Worm (Caenorhabditis elegans): ENCODE results near the gene dpy-31.

Gene dpy-31

ce11 chrIII:7197973-7198372 lies 4.0 kb upstream of the dpy-31 start, which contains the start of gene exos-9:
TSS of gene exos-9 (minus strand) at chrIII:7198073.
- TF ChIP-seq lin-54 (GFP tag; optimal IDR thresholded peaks at IDR 0.05): peak; percentile 2
- no peak for TF ChIP-seq snpc-4 (GFP tag; optimal IDR thresholded peaks at IDR 0.05)
- peak in 1 of 4 experiments; percentile 19 for TF ChIP-seq snpc-4 (tag; optimal IDR thresholded peaks at IDR 0.05)
- TF ChIP-seq F10E7.11 (tag; optimal IDR thresholded peaks at IDR 0.05): no peak

ce11 chrIII:7198838-7199237 lies 3.2 kb upstream of the dpy-31 start, which contains the start of gene pfd-5:
TSS of gene pfd-5 (minus strand) at chrIII:7198884.
- TF ChIP-seq unc-130 (GFP tag; optimal IDR thresholded peaks at IDR 0.05) (peak; percentile 66), lsl-1 (GFP tag; optimal IDR thresholded peaks at IDR 0.05) (peak; percentile 11), F33H1.4 (GFP tag; IDR thresholded peaks at IDR 0.05) (peak; percentile 63), dox-1 (GFP tag; IDR thresholded peaks at IDR 0.05) (no peak), lin-35 (GFP tag; optimal IDR thresholded peaks at IDR 0.05) (peak in 2 of 3 experiments; percentile 32 to 93), lin-54 (GFP tag; optimal IDR thresholded peaks at IDR 0.05) (peak; percentile 98), mcd-1 (GFP tag; IDR thresholded peaks at IDR 0.05) (peak; percentile 55; the same call in 1 of the 2 replicates), ztf-26 (tag; optimal IDR thresholded peaks at IDR 0.05) (no peak), chd-7 (tag; optimal IDR thresholded peaks at IDR 0.05) (no peak), ceh-27 (GFP tag; optimal IDR thresholded peaks at IDR 0.05) (peak; percentile 50), F37B4.10 (GFP tag; IDR thresholded peaks at IDR 0.05) (no peak), dpl-1 (GFP tag; optimal IDR thresholded peaks at IDR 0.05) (peak; percentile 70), ZK185.1 (tag; optimal IDR thresholded peaks at IDR 0.05; ENCODE audit: poor library complexity, severe bottlenecking) (peak; percentile 55), pha-4 (tag; optimal IDR thresholded peaks at IDR 0.05) (no peak), rcor-1 (GFP tag; IDR thresholded peaks at IDR 0.05) (peak; percentile 60), ztf-18 (tag; optimal IDR thresholded peaks at IDR 0.05) (peak; percentile 11), aptf-3 (GFP tag; IDR thresholded peaks at IDR 0.05) (no peak), Y53F4B.3 (GFP tag; IDR thresholded peaks at IDR 0.05) (no peak), hmg-1.2 (GFP tag; IDR thresholded peaks at IDR 0.05) (no peak), D2030.7 (GFP tag; IDR thresholded peaks at IDR 0.05) (peak; percentile 39), efl-1 (GFP tag; optimal IDR thresholded peaks at IDR 0.05) (peak; percentile 90), bed-1 (GFP tag; IDR thresholded peaks at IDR 0.05) (no peak), snpc-4 (GFP tag; optimal IDR thresholded peaks at IDR 0.05) (no peak), snpc-4 (tag; optimal IDR thresholded peaks at IDR 0.05) (peak in 1 of 4 experiments; percentile 20), tbp1 (GFP tag; optimal IDR thresholded peaks at IDR 0.05) (no peak), hsf-1 (GFP tag; IDR thresholded peaks at IDR 0.05) (0 out of 2 replicates have a peak, but pooled peaks have one; percentile 46), dpff-1 (tag; optimal IDR thresholded peaks at IDR 0.05) (no peak)

ce11 chrIII:7199467-7199866 lies 2.5 kb upstream of the dpy-31 start:
- no peak for TF ChIP-seq nfya-2 (GFP tag; IDR thresholded peaks at IDR 0.05)
- no peak for TF ChIP-seq Y95B8A.8 (GFP tag; IDR thresholded peaks at IDR 0.05)
- TF ChIP-seq Y79H2A.3 (GFP tag; conservative IDR thresholded peaks at IDR 0.05): no peak
- no peak for TF ChIP-seq zim-3 (tag; optimal IDR thresholded peaks at IDR 0.05)
- no peak for TF ChIP-seq F52B5.7 (tag; optimal IDR thresholded peaks at IDR 0.05)
- no peak for TF ChIP-seq gei-17 (GFP tag; optimal IDR thresholded peaks at IDR 0.05)
- no peak for TF ChIP-seq efl-1 (GFP tag; optimal IDR thresholded peaks at IDR 0.05)
- no peak for TF ChIP-seq F49E8.2 (tag; optimal IDR thresholded peaks at IDR 0.05; ENCODE audit: insufficient read depth)
- no peak for TF ChIP-seq Y56A3A.18 (GFP tag; IDR thresholded peaks at IDR 0.05)
- no peak for TF ChIP-seq ztf-25 (GFP tag; IDR thresholded peaks at IDR 0.05)
- TF ChIP-seq ceh-40 (GFP tag; IDR thresholded peaks at IDR 0.05): no peak
- TF ChIP-seq Y67H2A.10 (GFP tag; conservative IDR thresholded peaks at IDR 0.05): no peak
- TF ChIP-seq C06A6.2 (GFP tag; conservative IDR thresholded peaks at IDR 0.05): no peak
- TF ChIP-seq let-526 (GFP tag; IDR thresholded peaks at IDR 0.05): no peak
- TF ChIP-seq F10E7.11 (tag; optimal IDR thresholded peaks at IDR 0.05): no peak
- no peak for TF ChIP-seq F39B2.1 (GFP tag; IDR thresholded peaks at IDR 0.05)
